Worm (Caenorhabditis elegans) whole organism, early embryonic: ENCODE data around the gene T22F3.12.

ENCODE experiments used
- B0310.2 ChIP-seq: sonication (generic microtip); optimal IDR thresholded peaks from 2 replicates; lab custom pipeline; 2016; ENCODE audit warnings: mild to moderate bottlenecking, missing genetic modification characterization, missing compliant biosample characterization
- F13C5.2 ChIP-seq: sonication (generic microtip); optimal IDR thresholded peaks from 2 replicates; lab custom pipeline; 2017; ENCODE audit warnings: mild to moderate bottlenecking, missing genetic modification characterization, inconsistent platforms, missing compliant biosample characterization
- aly-1 ChIP-seq: sonication (generic microtip); optimal IDR thresholded peaks from 2 replicates; lab custom pipeline; 2016; ENCODE audit warnings: missing genetic modification characterization, missing compliant biosample characterization
- ama-1 ChIP-seq: fragments of 150-350 bp; optimal IDR thresholded peaks from 2 replicates; lab custom pipeline; 2014
- ceh-13 ChIP-seq: fragments of 200-800 bp; sonication (Bioruptor generic); optimal IDR thresholded peaks from 2 replicates; lab custom pipeline; 2018; ENCODE audit warnings: mild to moderate bottlenecking, missing genetic modification characterization, missing compliant biosample characterization
- ceh-36 ChIP-seq: sonication (generic microtip); optimal IDR thresholded peaks from 2 replicates; lab custom pipeline; 2016; ENCODE audit warnings: missing genetic modification characterization, inconsistent platforms, missing compliant biosample characterization
- ets-7 ChIP-seq: sonication (generic microtip); optimal IDR thresholded peaks from 2 replicates; lab custom pipeline; 2016; ENCODE audit warnings: missing genotype, missing genetic modification characterization, missing compliant biosample characterization
- flt-1 ChIP-seq: fragments of 200-800 bp; sonication (Bioruptor generic); IDR thresholded peaks from 2 replicates; pipeline ENCODE4 v1.3.6; 2022; ENCODE audit warnings: missing genetic modification characterization, missing compliant biosample characterization
- hmbx-1 ChIP-seq: sonication (generic microtip); optimal IDR thresholded peaks from 2 replicates; lab custom pipeline; 2016; ENCODE audit warnings: mild to moderate bottlenecking, missing genetic modification characterization, missing compliant biosample characterization
- hmg-4 ChIP-seq: fragments of 200-800 bp; sonication (Bioruptor generic); optimal IDR thresholded peaks from 2 replicates; lab custom pipeline; 2018; ENCODE audit warnings: mild to moderate bottlenecking, missing genetic modification characterization, missing compliant biosample characterization
- hnd-1 ChIP-seq: sonication (generic microtip); optimal IDR thresholded peaks from 2 replicates; lab custom pipeline; 2016; ENCODE audit warnings: missing genetic modification characterization, missing compliant biosample characterization
- pes-1 ChIP-seq: fragments of 200-800 bp; sonication (Bioruptor generic); IDR thresholded peaks from 2 replicates; pipeline ENCODE4 v1.3.6; 2022; ENCODE audit warnings: missing genetic modification reagents, missing genetic modification characterization, missing compliant biosample characterization
- scrt-1 ChIP-seq: fragments of 200-800 bp; sonication (Bioruptor generic); IDR thresholded peaks from 2 replicates; pipeline ENCODE4 v1.3.6; 2022; ENCODE audit warnings: missing genetic modification characterization, missing compliant biosample characterization
- sea-1 ChIP-seq: fragments of 200-800 bp; sonication (Bioruptor generic); conservative IDR thresholded peaks from 2 replicates; pipeline ENCODE4 v1.3.6; 2022; ENCODE audit warnings: missing genetic modification characterization, missing compliant biosample characterization
- tbx-11 ChIP-seq: fragments of 200-800 bp; sonication (Bioruptor generic); IDR thresholded peaks from 2 replicates; pipeline ENCODE4 v1.3.6; 2022; ENCODE audit warnings: missing genetic modification characterization, missing compliant biosample characterization
- tbx-37 ChIP-seq: fragments of 200-800 bp; sonication (Bioruptor generic); conservative IDR thresholded peaks from 2 replicates; pipeline ENCODE4 v1.3.6; 2022; ENCODE audit warnings: missing genetic modification reagents, missing genetic modification characterization, missing compliant biosample characterization
- tra-4 ChIP-seq: sonication (generic microtip); optimal IDR thresholded peaks from 2 replicates; lab custom pipeline; 2017; ENCODE audit warnings: missing genetic modification characterization, missing compliant biosample characterization

The T22F3.12 gene

ce11 chrV:3586014-3586689 lies 5.8 kb downstream of the T22F3.12 start, which contains the start of the genes rpl-11.1 and T22F3.2:
Gene rpl-11.1, minus strand, starts transcription at chrV:3586064.
Gene T22F3.2, plus strand, starts transcription at chrV:3586639.
- TF ChIP-seq ama-1 (lab: Kevin White, UChicago), result no peak
- TF ChIP-seq hmg-4 (GFP tag; lab: Kevin White, UChicago), result peak; percentile 6

- TF ChIP-seq F13C5.2 (tag; lab: Kevin White, UChicago) (no peak), scrt-1 (no peak), B0310.2 (no peak), ama-1 (lab: Kevin White, UChicago) (no peak), ceh-36 (tag; lab: Kevin White, UChicago) (no peak), ceh-13 (GFP tag; lab: Kevin White, UChicago) (no peak), flt-1 (no peak), tbx-37 (GFP tag; lab: Robert Waterston, UW) (no peak), pes-1 (GFP tag; lab: Robert Waterston, UW) (no peak), aly-1 (tag; lab: Kevin White, UChicago) (no peak), tra-4 (tag; lab: Kevin White, UChicago) (no peak), ets-7 (tag; lab: Kevin White, UChicago) (no peak), tbx-11 (GFP tag; lab: Robert Waterston, UW) (no peak), hnd-1 (tag; lab: Kevin White, UChicago) (no peak), hmbx-1 (no peak), sea-1 (GFP tag; lab: Robert Waterston, UW) (no peak), hmg-4 (GFP tag; lab: Kevin White, UChicago) (no peak)
Measured at ce11 chrV:3585011-3585410, 7.0 kb downstream of the T22F3.12 start.

ce11 chrV:3583622-3584021 lies 8.4 kb downstream of the T22F3.12 start:
- TF ChIP-seq ceh-36 (tag; lab: Kevin White, UChicago) (no peak), F13C5.2 (tag; lab: Kevin White, UChicago) (no peak), sea-1 (GFP tag; lab: Robert Waterston, UW) (no peak), aly-1 (tag; lab: Kevin White, UChicago) (no peak), ama-1 (lab: Kevin White, UChicago) (no peak), tra-4 (tag; lab: Kevin White, UChicago) (no peak), hnd-1 (tag; lab: Kevin White, UChicago) (no peak)

ce11 chrV:3582671-3583070 lies 9.3 kb downstream of the T22F3.12 start:
- no peak for TF ChIP-seq ets-7 (tag; lab: Kevin White, UChicago)
- no peak for TF ChIP-seq ceh-36 (tag; lab: Kevin White, UChicago)
- TF ChIP-seq hnd-1 (tag; lab: Kevin White, UChicago), result no peak
- no peak for TF ChIP-seq pes-1 (GFP tag; lab: Robert Waterston, UW)
- TF ChIP-seq ceh-13 (GFP tag; lab: Kevin White, UChicago), result no peak
- no peak for TF ChIP-seq flt-1
- no peak for TF ChIP-seq hmg-4 (GFP tag; lab: Kevin White, UChicago)
- TF ChIP-seq aly-1 (tag; lab: Kevin White, UChicago), result no peak
- TF ChIP-seq sea-1 (GFP tag; lab: Robert Waterston, UW), result no peak
- no peak for TF ChIP-seq tbx-11 (GFP tag; lab: Robert Waterston, UW)
- TF ChIP-seq tbx-37 (GFP tag; lab: Robert Waterston, UW), result no peak
- no peak for TF ChIP-seq hmbx-1
- no peak for TF ChIP-seq F13C5.2 (tag; lab: Kevin White, UChicago)
- TF ChIP-seq scrt-1, result no peak
- TF ChIP-seq ama-1 (lab: Kevin White, UChicago), result no peak
- no peak for TF ChIP-seq tra-4 (tag; lab: Kevin White, UChicago)

- TF ChIP-seq ceh-36 (tag; lab: Kevin White, UChicago) (no peak), pes-1 (GFP tag; lab: Robert Waterston, UW) (0 out of 2 replicates have a peak, but pooled peaks have one; percentile 9)
Measured at ce11 chrV:3582086-3582485, 9.9 kb downstream of the T22F3.12 start.

- TF ChIP-seq ceh-13 (GFP tag; lab: Kevin White, UChicago), result no peak
- TF ChIP-seq aly-1 (tag; lab: Kevin White, UChicago), result no peak
- no peak for TF ChIP-seq tra-4 (tag; lab: Kevin White, UChicago)
- TF ChIP-seq ama-1 (lab: Kevin White, UChicago), result no peak
- no peak for TF ChIP-seq ceh-36 (tag; lab: Kevin White, UChicago)
- no peak for TF ChIP-seq pes-1 (GFP tag; lab: Robert Waterston, UW)
- TF ChIP-seq hmbx-1, result no peak
- no peak for TF ChIP-seq B0310.2
- no peak for TF ChIP-seq tbx-11 (GFP tag; lab: Robert Waterston, UW)
- no peak for TF ChIP-seq hnd-1 (tag; lab: Kevin White, UChicago)
- TF ChIP-seq tbx-37 (GFP tag; lab: Robert Waterston, UW), result no peak
- no peak for TF ChIP-seq hmg-4 (GFP tag; lab: Kevin White, UChicago)
- no peak for TF ChIP-seq F13C5.2 (tag; lab: Kevin White, UChicago)
- no peak for TF ChIP-seq flt-1
- no peak for TF ChIP-seq sea-1 (GFP tag; lab: Robert Waterston, UW)
Measured at ce11 chrV:3581643-3582042, 10.4 kb downstream of the T22F3.12 start.

ce11 chrV:3581034-3581433 lies 11.0 kb downstream of the T22F3.12 start:
- no peak for TF ChIP-seq ets-7 (tag; lab: Kevin White, UChicago)
- TF ChIP-seq scrt-1, result no peak
- no peak for TF ChIP-seq hmg-4 (GFP tag; lab: Kevin White, UChicago)
- TF ChIP-seq F13C5.2 (tag; lab: Kevin White, UChicago), result no peak
- no peak for TF ChIP-seq flt-1
- TF ChIP-seq tbx-11 (GFP tag; lab: Robert Waterston, UW), result no peak
- TF ChIP-seq hnd-1 (tag; lab: Kevin White, UChicago), result no peak
- no peak for TF ChIP-seq sea-1 (GFP tag; lab: Robert Waterston, UW)
